Fruit fly (Drosophila melanogaster): ENCODE results near the gene CG15545.

DNA sequence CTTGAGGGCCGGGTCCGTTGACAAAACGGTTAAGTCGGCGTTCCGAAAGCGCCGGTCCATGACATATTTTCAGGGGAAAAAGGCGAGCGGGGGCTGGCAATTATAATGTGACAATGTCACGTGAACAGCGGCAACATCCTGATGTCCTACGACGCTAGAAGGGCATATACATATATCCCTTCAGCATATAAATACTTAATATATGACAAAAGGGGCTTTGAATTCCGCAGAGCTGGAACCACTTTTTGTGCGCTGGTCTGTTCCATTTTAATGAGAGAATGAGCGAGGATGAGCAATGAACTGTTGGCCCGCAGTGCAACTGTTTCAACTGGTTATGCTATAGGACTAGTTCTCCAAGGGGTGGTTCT is 11.6 kb downstream of the CG15545 start:
- TF ChIP-seq CTCF (optimal IDR thresholded peaks at IDR 0.05) = no peak
- no peak for TF ChIP-seq CG8478 (optimal IDR thresholded peaks at IDR 0.05)
